Worm (Caenorhabditis elegans) whole organism, L3 larva: ENCODE measurements around the gene gnrr-6.

Source experiments
- aly-2 ChIP-seq: fragments of 150-350 bp; optimal IDR thresholded peaks from 2 replicates; lab custom pipeline; 2014; ENCODE audit warnings: missing biosample characterization, missing genetic modification characterization
- daf-12 ChIP-seq: fragments of 150-350 bp; optimal IDR thresholded peaks from 2 replicates; lab custom pipeline; 2014; ENCODE audit warnings: missing biosample characterization, missing genetic modification reagents, missing genetic modification characterization
- egl-27 ChIP-seq: sonication (generic microtip); optimal IDR thresholded peaks from 4 replicates; lab custom pipeline; 2017; ENCODE audit warnings: missing biosample characterization, missing genetic modification reagents, missing genetic modification characterization
- fos-1 ChIP-seq: fragments of 150-350 bp; optimal IDR thresholded peaks from 2 replicates; lab custom pipeline; 2014; ENCODE audit warnings: missing biosample characterization, missing genetic modification characterization
- hmg-11 ChIP-seq: sonication (generic microtip); optimal IDR thresholded peaks from 2 replicates; lab custom pipeline; 2016; ENCODE audit warnings: missing genetic modification characterization, missing compliant biosample characterization
- lin-39 ChIP-seq: fragments of 150-350 bp; optimal IDR thresholded peaks from 2 replicates; lab custom pipeline; 2018; ENCODE audit warnings: missing biosample characterization, missing genetic modification reagents, missing genetic modification characterization
- nhr-11 ChIP-seq: fragments of 150-350 bp; optimal IDR thresholded peaks from 2 replicates; lab custom pipeline; 2014; ENCODE audit warnings: missing biosample characterization, missing genetic modification characterization
- nhr-43 ChIP-seq: sonication (generic microtip); optimal IDR thresholded peaks from 2 replicates; lab custom pipeline; 2016; ENCODE audit warnings: mild to moderate bottlenecking, missing genetic modification characterization, missing compliant biosample characterization; ENCODE audit not compliant: poor library complexity, severe bottlenecking
- nhr-76 ChIP-seq: fragments of 150-350 bp; sonication (generic microtip); optimal IDR thresholded peaks from 5 replicates; lab custom pipeline; 2014; ENCODE audit warnings: missing biosample characterization, missing genetic modification characterization
- pha-4 ChIP-seq: fragments of 150-350 bp; optimal IDR thresholded peaks from 2 replicates; lab custom pipeline; 2014; ENCODE audit warnings: missing biosample characterization, missing genetic modification reagents, missing genetic modification characterization
- unc-62 ChIP-seq: fragments of 150-350 bp; sonication (generic microtip); optimal IDR thresholded peaks from 4 replicates; lab custom pipeline; 2014; ENCODE audit warnings: missing biosample characterization, missing genetic modification reagents, missing genetic modification characterization

ce11 chrX:11162778-11163584, 15.7 kb upstream of the gnrr-6 start:
- no peak for TF ChIP-seq nhr-11
- peak; percentile 18 for TF ChIP-seq nhr-43 (tag; lab: Kevin White, UChicago)
- no peak for TF ChIP-seq hmg-11
- TF ChIP-seq lin-39 (tag; lab: Kevin White, UChicago), result no peak
- no peak for TF ChIP-seq fos-1 (tag; lab: Kevin White, UChicago)
- TF ChIP-seq aly-2 (tag; lab: Kevin White, UChicago), result no peak
- no peak for TF ChIP-seq nhr-76
- no peak for TF ChIP-seq daf-12 (tag; lab: Kevin White, UChicago)
- TF ChIP-seq egl-27 (tag; lab: Kevin White, UChicago), result no peak
- no peak for TF ChIP-seq unc-62 (GFP tag; lab: Kevin White, UChicago)
- TF ChIP-seq pha-4, result no peak
